Fruit fly (Drosophila melanogaster) whole organism: ENCODE data around the gene PIG-P.

ENCODE experiments used
- CG8478 ChIP-seq: fragments of >200 bp; optimal IDR thresholded peaks from 2 replicates; lab custom pipeline; 2018; ENCODE audit warnings: inconsistent platforms
- Dll ChIP-seq: fragments of >200 bp; optimal IDR thresholded peaks from 2 replicates; lab custom pipeline; 2017
- EcR ChIP-seq, 2 experiments: fragments of >200 bp; optimal IDR thresholded peaks; 2 replicates each; lab custom pipeline; 2017; ENCODE audit warnings: missing biosample characterization in 2 of 2, missing genetic modification characterization in 2 of 2, missing genetic modification reagents in 2 of 2
- pan ChIP-seq: fragments of >200 bp; optimal IDR thresholded peaks from 2 replicates; lab custom pipeline; 2017
- psq ChIP-seq: fragments of >200 bp; optimal IDR thresholded peaks from 2 replicates; lab custom pipeline; 2017
- usp ChIP-seq: fragments of >200 bp; optimal IDR thresholded peaks from 2 replicates; lab custom pipeline; 2017; ENCODE audit warnings: missing biosample characterization, missing genetic modification characterization, mixed read lengths

PIG-P gene

dm6 chr3R:26021195-26021914 lies 36.7 kb downstream of the PIG-P start:
- TF ChIP-seq psq (lab: Kevin White, UChicago) (no peak), Dll (lab: Kevin White, UChicago) (peak; percentile 62), usp (GFP tag; lab: Kevin White, UChicago) (no peak)

dm6 chr3R:26020244-26021171 lies 37.5 kb downstream of the PIG-P start:
- peak; percentile 72 for TF ChIP-seq Dll (lab: Kevin White, UChicago)
- TF ChIP-seq psq (lab: Kevin White, UChicago): no peak
- no peak for TF ChIP-seq usp (GFP tag; lab: Kevin White, UChicago)

dm6 chr3R:26019232-26019631 lies 38.8 kb downstream of the PIG-P start:
- TF ChIP-seq EcR (GFP tag; optimal IDR thresholded peaks at IDR 0.05; lab: Kevin White, UChicago) (no peak), CG8478 (no peak), psq (lab: Kevin White, UChicago) (no peak), pan (no peak), usp (GFP tag; lab: Kevin White, UChicago) (no peak), Dll (lab: Kevin White, UChicago) (no peak)

- TF ChIP-seq pan (no peak), EcR (GFP tag; optimal IDR thresholded peaks at IDR 0.05; lab: Kevin White, UChicago) (peak in 1 of 2 experiments; percentile 36), usp (GFP tag; lab: Kevin White, UChicago) (no peak), psq (lab: Kevin White, UChicago) (no peak), CG8478 (no peak)
These were observed 40.0 kb downstream of the PIG-P start for dm6 chr3R:26017771-26018731.

dm6 chr3R:26017294-26017770 lies 40.7 kb downstream of the PIG-P start:
- TF ChIP-seq psq (lab: Kevin White, UChicago) (no peak), pan (no peak), CG8478 (no peak), Dll (lab: Kevin White, UChicago) (peak; percentile 17), usp (GFP tag; lab: Kevin White, UChicago) (no peak), EcR (GFP tag; optimal IDR thresholded peaks at IDR 0.05; lab: Kevin White, UChicago) (peak in 1 of 2 experiments; percentile 29)

- no peak for TF ChIP-seq usp (GFP tag; lab: Kevin White, UChicago)
- no peak for TF ChIP-seq EcR (GFP tag; optimal IDR thresholded peaks at IDR 0.05; lab: Kevin White, UChicago)
- no peak for TF ChIP-seq psq (lab: Kevin White, UChicago)
- no peak for TF ChIP-seq CG8478
- TF ChIP-seq Dll (lab: Kevin White, UChicago): no peak
- no peak for TF ChIP-seq pan
These were observed 43.7 kb downstream of the PIG-P start, which contains the start of gene Kaz-m1 for dm6 chr3R:26014262-26014833. Gene Kaz-m1, plus strand, starts transcription at chr3R:26014721.

- TF ChIP-seq EcR (GFP tag; optimal IDR thresholded peaks at IDR 0.05; lab: Kevin White, UChicago): no peak
- TF ChIP-seq CG8478: no peak
- TF ChIP-seq pan: no peak
- no peak for TF ChIP-seq Dll (lab: Kevin White, UChicago)
These were observed 44.4 kb downstream of the PIG-P start for dm6 chr3R:26013664-26013948.

- TF ChIP-seq usp (GFP tag; lab: Kevin White, UChicago) (no peak), EcR (GFP tag; optimal IDR thresholded peaks at IDR 0.05; lab: Kevin White, UChicago) (peak in 1 of 2 experiments; percentile 30)
These were observed 45.0 kb downstream of the PIG-P start for dm6 chr3R:26012801-26013663.

- no peak for TF ChIP-seq usp (GFP tag; lab: Kevin White, UChicago)
- no peak for TF ChIP-seq psq (lab: Kevin White, UChicago)
- TF ChIP-seq pan: no peak
- TF ChIP-seq Dll (lab: Kevin White, UChicago): no peak
- TF ChIP-seq EcR (GFP tag; optimal IDR thresholded peaks at IDR 0.05; lab: Kevin White, UChicago): no peak
- TF ChIP-seq CG8478: no peak
These were observed 45.7 kb downstream of the PIG-P start for dm6 chr3R:26012288-26012687.

- TF ChIP-seq psq (lab: Kevin White, UChicago): no peak
- no peak for TF ChIP-seq EcR (GFP tag; optimal IDR thresholded peaks at IDR 0.05; lab: Kevin White, UChicago)
- no peak for TF ChIP-seq usp (GFP tag; lab: Kevin White, UChicago)
- no peak for TF ChIP-seq Dll (lab: Kevin White, UChicago)
- TF ChIP-seq pan: no peak
- no peak for TF ChIP-seq CG8478
These were observed 46.5 kb downstream of the PIG-P start for dm6 chr3R:26011542-26011941.
